Fruit fly (Drosophila melanogaster): ENCODE results near the gene Rpt3.

Rpt3 gene

DNA sequence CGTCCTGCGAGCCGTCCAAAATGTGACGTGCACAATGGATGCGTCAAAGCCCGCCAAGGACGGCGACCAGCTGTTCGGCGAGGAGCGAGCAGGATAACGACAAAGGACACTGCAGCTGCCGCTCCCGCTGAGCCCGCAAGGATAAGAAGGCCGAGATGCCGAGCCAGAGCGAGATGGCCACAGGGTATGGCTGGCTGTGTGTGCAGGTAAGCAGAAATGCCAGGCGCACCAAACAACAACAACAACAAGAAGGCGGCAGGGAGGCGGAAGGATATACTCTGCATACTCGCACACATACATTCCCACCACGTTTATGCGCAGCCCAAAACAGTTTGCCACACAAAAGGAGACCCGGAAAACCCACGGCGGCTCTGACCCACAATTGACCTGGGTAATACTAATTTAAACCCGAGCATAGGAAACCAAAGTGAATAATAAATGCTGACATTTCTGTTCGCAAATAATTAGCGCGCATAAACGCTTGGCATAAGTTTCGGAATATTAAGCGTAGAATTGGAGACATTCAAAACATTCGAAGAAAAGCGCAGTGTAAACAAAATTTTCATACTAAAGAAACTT, 21.8 kb downstream of the Rpt3 start (continued):
- no peak for TF ChIP-seq Sox15 (GFP tag; optimal IDR thresholded peaks at IDR 0.05)
- no peak for TF ChIP-seq CG6854 (GFP tag; optimal IDR thresholded peaks at IDR 0.05)
- TF ChIP-seq CG11902 (GFP tag; optimal IDR thresholded peaks at IDR 0.05), result no peak
- peak; percentile 1 for TF ChIP-seq cyc (GFP tag; optimal IDR thresholded peaks at IDR 0.05)
- peak; percentile 16 for TF ChIP-seq Met (GFP tag; optimal IDR thresholded peaks at IDR 0.05)
- TF ChIP-seq CG6792 (GFP tag; optimal IDR thresholded peaks at IDR 0.05), result no peak
- TF ChIP-seq eg (GFP tag; IDR thresholded peaks at IDR 0.05), result peak; percentile 76
- TF ChIP-seq CG32006 (GFP tag; optimal IDR thresholded peaks at IDR 0.05), result peak; percentile 30
- peak; percentile 33; the same call in 1 of the 3 replicates for TF ChIP-seq CG8119 (GFP tag; IDR thresholded peaks at IDR 0.05)
- peak; percentile 25 for TF ChIP-seq Hr4 (GFP tag; optimal IDR thresholded peaks at IDR 0.05)
- no peak for TF ChIP-seq Blimp-1 (GFP tag; optimal IDR thresholded peaks at IDR 0.05)
- no peak for TF ChIP-seq spab (GFP tag; optimal IDR thresholded peaks at IDR 0.05)
- no peak for TF ChIP-seq Hr38 (GFP tag; optimal IDR thresholded peaks at IDR 0.05)
- no peak for TF ChIP-seq CG11294 (GFP tag; IDR thresholded peaks at IDR 0.05)
- TF ChIP-seq CG4318 (GFP tag; optimal IDR thresholded peaks at IDR 0.05), result no peak
- TF ChIP-seq CG6163 (GFP tag; IDR thresholded peaks at IDR 0.05), result peak; percentile 77
- peak; percentile 30 for TF ChIP-seq CG7368 (GFP tag; optimal IDR thresholded peaks at IDR 0.05)
- TF ChIP-seq Eip75B (GFP tag; optimal IDR thresholded peaks at IDR 0.05), result peak; percentile 1
- peak; percentile 76 for TF ChIP-seq svp (GFP tag)
- TF ChIP-seq CG15336 (GFP tag; IDR thresholded peaks at IDR 0.05), result 0 out of 2 replicates have a peak, but pooled peaks have one; percentile 14
- TF ChIP-seq esn (GFP tag; optimal IDR thresholded peaks at IDR 0.05), result peak; percentile 27
- TF ChIP-seq CG8319 (GFP tag; optimal IDR thresholded peaks at IDR 0.05), result no peak
- TF ChIP-seq CG6808 (GFP tag; optimal IDR thresholded peaks at IDR 0.05), result no peak
- TF ChIP-seq net (GFP tag; optimal IDR thresholded peaks at IDR 0.05), result no peak
- peak; percentile 7 for TF ChIP-seq Sox14 (GFP tag; optimal IDR thresholded peaks at IDR 0.05)
- TF ChIP-seq Gug (GFP tag; IDR thresholded peaks at IDR 0.05), result 0 out of 2 replicates have a peak, but pooled peaks have one; percentile 9

DNA sequence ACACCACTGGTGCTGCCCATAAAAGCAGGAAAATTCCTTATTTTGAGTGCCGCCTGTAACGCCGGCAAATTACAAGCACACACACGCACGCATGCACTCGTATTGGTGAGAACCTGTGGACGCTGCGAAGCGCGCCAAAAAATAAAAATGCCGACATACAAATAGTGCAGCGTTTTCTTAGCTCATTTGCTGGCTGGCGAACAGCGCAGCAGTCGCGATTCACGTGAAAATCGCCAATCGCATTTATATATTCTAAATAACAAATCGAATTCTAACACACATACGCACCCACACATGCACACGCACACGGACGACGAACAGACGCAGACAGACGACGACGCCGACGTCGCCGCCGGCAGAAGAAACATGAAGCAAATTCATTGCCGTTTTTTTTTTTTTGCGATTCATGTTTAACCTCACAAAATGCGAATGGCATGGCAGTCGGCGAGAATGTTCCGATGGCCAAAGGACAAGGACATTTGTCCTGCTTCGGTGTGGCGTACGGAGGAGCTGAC, 22.7 kb downstream of the Rpt3 start:
- TF ChIP-seq acj6 (GFP tag; optimal IDR thresholded peaks at IDR 0.05), result no peak
- TF ChIP-seq Ets21C (GFP tag; optimal IDR thresholded peaks at IDR 0.05), result no peak
- no peak for TF ChIP-seq Met (GFP tag; optimal IDR thresholded peaks at IDR 0.05)
- TF ChIP-seq CG3032 (tag; optimal IDR thresholded peaks at IDR 0.05), result no peak
- peak; percentile 1 for TF ChIP-seq Sox102F (GFP tag; optimal IDR thresholded peaks at IDR 0.05)
- TF ChIP-seq CG34406 (GFP tag; optimal IDR thresholded peaks at IDR 0.05), result no peak
- 0 out of 2 replicates have a peak, but pooled peaks have one; percentile 7 for TF ChIP-seq CG15336 (GFP tag; IDR thresholded peaks at IDR 0.05)
- no peak for TF ChIP-seq fkh (GFP tag; optimal IDR thresholded peaks at IDR 0.05)
- peak; percentile 13 for TF ChIP-seq CG6276 (GFP tag; optimal IDR thresholded peaks at IDR 0.05)
- no peak for TF ChIP-seq CG10669 (GFP tag; optimal IDR thresholded peaks at IDR 0.05)
- peak; percentile 3 for TF ChIP-seq CG6808 (GFP tag; optimal IDR thresholded peaks at IDR 0.05)
- TF ChIP-seq CG8119 (GFP tag; IDR thresholded peaks at IDR 0.05), result peak; percentile 28; the same call in 1 of the 3 replicates
- TF ChIP-seq eg (GFP tag; IDR thresholded peaks at IDR 0.05), result no peak
- no peak for TF ChIP-seq Hr38 (GFP tag; optimal IDR thresholded peaks at IDR 0.05)
- no peak for TF ChIP-seq fd59A (GFP tag; optimal IDR thresholded peaks at IDR 0.05)
- no peak for TF ChIP-seq Eip93F (GFP tag; optimal IDR thresholded peaks at IDR 0.05)
- TF ChIP-seq Hr4 (GFP tag; optimal IDR thresholded peaks at IDR 0.05), result no peak
- TF ChIP-seq lz (GFP tag; optimal IDR thresholded peaks at IDR 0.05), result no peak
- TF ChIP-seq Sox15 (GFP tag; optimal IDR thresholded peaks at IDR 0.05), result no peak
- no peak for TF ChIP-seq achi (GFP tag; optimal IDR thresholded peaks at IDR 0.05)
- TF ChIP-seq Eip75B (GFP tag; optimal IDR thresholded peaks at IDR 0.05), result no peak
- TF ChIP-seq Blimp-1 (GFP tag; optimal IDR thresholded peaks at IDR 0.05), result no peak
- no peak for TF ChIP-seq CG8632 (GFP tag; optimal IDR thresholded peaks at IDR 0.05)
- TF ChIP-seq dsx (GFP tag; optimal IDR thresholded peaks at IDR 0.05; ENCODE audit: poor library complexity, severe bottlenecking), result no peak
- TF ChIP-seq ss (GFP tag; optimal IDR thresholded peaks at IDR 0.05), result no peak
- no peak for TF ChIP-seq CG31627 (GFP tag; optimal IDR thresholded peaks at IDR 0.05)
- TF ChIP-seq CG8319 (GFP tag; optimal IDR thresholded peaks at IDR 0.05), result no peak
- TF ChIP-seq Eip78C (GFP tag), result peak; percentile 30
- TF ChIP-seq CG6163 (GFP tag; IDR thresholded peaks at IDR 0.05), result 0 out of 3 replicates have a peak, but pooled peaks have one; percentile 5

Data from whole organism, prepupa.